Worm (Caenorhabditis elegans): ENCODE measurements around the gene acr-18.
A peak's percentile ranks its signal among the peaks of the same experiment; 100 is the strongest.

acr-18 gene

ce11 chrV:15511613-15512216 is 47.2 kb downstream of the acr-18 start, which contains the start of gene rpl-38:
Gene rpl-38 (plus strand): TSS chrV:15512166.
- TF ChIP-seq pha-4 (GFP tag; IDR thresholded peaks at IDR 0.05) (no peak), pha-4 (tag; optimal IDR thresholded peaks at IDR 0.05) (peak; percentile 80), hmg-1.1 (GFP tag; IDR thresholded peaks at IDR 0.05) (peak; percentile 60; the same call in 1 of the 2 replicates), daf-8 (GFP tag; IDR thresholded peaks at IDR 0.05) (no peak), mep-1 (tag; optimal IDR thresholded peaks at IDR 0.05) (peak; percentile 83), nhr-237 (tag; optimal IDR thresholded peaks at IDR 0.05) (no peak), ceh-28 (tag; optimal IDR thresholded peaks at IDR 0.05) (no peak), nhr-42 (GFP tag; IDR thresholded peaks at IDR 0.05) (no peak), rbr-2 (tag; optimal IDR thresholded peaks at IDR 0.05) (peak; percentile 69), spr-1 (tag; optimal IDR thresholded peaks at IDR 0.05) (peak; percentile 58), vab-7 (GFP tag; IDR thresholded peaks at IDR 0.05) (peak; percentile 38; the same call in 1 of the 2 replicates), F10B5.3 (tag; optimal IDR thresholded peaks at IDR 0.05) (peak; percentile 56), snpc-1.2 (GFP tag; IDR thresholded peaks at IDR 0.05) (peak; percentile 60), Y105C5A.15 (GFP tag; IDR thresholded peaks at IDR 0.05) (no peak), duxl-1 (tag; optimal IDR thresholded peaks at IDR 0.05; ENCODE audit: poor library complexity) (peak; percentile 65), unc-39 (tag; optimal IDR thresholded peaks at IDR 0.05) (no peak), ama-1 (optimal IDR thresholded peaks at IDR 0.05) (no peak), ctbp-1 (GFP tag; IDR thresholded peaks at IDR 0.05) (peak; percentile 44; the same call in 1 of the 2 replicates), skn-1 (tag; optimal IDR thresholded peaks at IDR 0.05) (no peak), unc-62 (GFP tag; optimal IDR thresholded peaks at IDR 0.05 in 1 of 2) (no peak), unc-62 (tag; optimal IDR thresholded peaks at IDR 0.05) (no peak), ztf-11 (tag; optimal IDR thresholded peaks at IDR 0.05) (no peak), daf-16 (GFP tag; optimal IDR thresholded peaks at IDR 0.05) (peak in 1 of 2 experiments; percentile 42), daf-16 (tag; optimal IDR thresholded peaks at IDR 0.05) (peak; percentile 47), ceh-32 (tag; optimal IDR thresholded peaks at IDR 0.05; ENCODE audit: poor library complexity) (no peak), hlh-30 (tag; optimal IDR thresholded peaks at IDR 0.05; ENCODE audit: insufficient read depth) (peak; percentile 76), php-3 (GFP tag; IDR thresholded peaks at IDR 0.05) (0 out of 2 replicates have a peak, but pooled peaks have one; percentile 26), jun-1 (tag; optimal IDR thresholded peaks at IDR 0.05) (no peak), lir-3 (tag; optimal IDR thresholded peaks at IDR 0.05) (no peak), egl-27 (tag; optimal IDR thresholded peaks at IDR 0.05) (no peak), dmd-9 (GFP tag; IDR thresholded peaks at IDR 0.05) (peak; percentile 58; the same call in 1 of the 2 replicates), spr-3 (GFP tag; optimal IDR thresholded peaks at IDR 0.05) (no peak), mxl-2 (GFP tag; conservative IDR thresholded peaks at IDR 0.05) (no peak), fkh-10 (GFP tag; optimal IDR thresholded peaks at IDR 0.05) (peak; percentile 29), nhr-102 (tag; optimal IDR thresholded peaks at IDR 0.05) (peak; percentile 64), lsy-2 (tag; optimal IDR thresholded peaks at IDR 0.05) (peak; percentile 95 to 99), sdz-12 (GFP tag; optimal IDR thresholded peaks at IDR 0.05) (no peak), hlh-11 (tag; optimal IDR thresholded peaks at IDR 0.05) (peak; percentile 56), nhr-77 (tag; optimal IDR thresholded peaks at IDR 0.05) (peak; percentile 83), mxl-3 (GFP tag; optimal IDR thresholded peaks at IDR 0.05) (no peak), daf-12 (tag; optimal IDR thresholded peaks at IDR 0.05) (no peak), tra-1 (GFP tag; IDR thresholded peaks at IDR 0.05) (no peak), gei-8 (GFP tag; optimal IDR thresholded peaks at IDR 0.05) (no peak), nhr-41 (GFP tag; IDR thresholded peaks at IDR 0.05) (no peak), attf-4 (tag; optimal IDR thresholded peaks at IDR 0.05) (no peak), R02D3.7 (tag; optimal IDR thresholded peaks at IDR 0.05) (no peak), Y5F2A.4 (GFP tag; optimal IDR thresholded peaks at IDR 0.05) (no peak), madf-5 (GFP tag; IDR thresholded peaks at IDR 0.05) (no peak), aha-1 (tag) (peak; percentile 87), T26A8.4 (GFP tag; IDR thresholded peaks at IDR 0.05) (peak; percentile 55; the same call in 1 of the 2 replicates), nhr-11 (tag; optimal IDR thresholded peaks at IDR 0.05) (peak; percentile 63), T20F7.1 (GFP tag; optimal IDR thresholded peaks at IDR 0.05) (no peak)

Measured in whole organism, L4 larva.